In the genomic region with DNA sequence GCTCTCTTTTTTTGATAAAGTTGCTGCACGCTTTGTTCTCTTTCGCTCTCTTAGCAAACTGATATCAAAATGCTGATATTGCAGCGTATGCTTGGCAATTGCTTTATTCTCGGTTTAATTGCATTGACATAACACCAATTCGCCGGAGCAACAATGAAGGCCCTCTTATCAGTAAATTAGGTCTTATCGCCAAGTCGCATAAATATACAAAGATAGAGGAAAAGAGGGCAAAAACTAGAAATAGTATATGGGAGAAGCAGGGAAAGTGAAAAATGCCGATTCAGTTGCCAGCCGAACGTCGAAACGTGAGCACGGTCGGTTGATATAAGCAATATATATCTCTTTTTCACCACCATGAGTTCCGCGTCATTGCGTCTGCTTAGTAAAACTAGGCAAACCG, we compare ENCODE assay signal across 5 fruit fly cellular contexts.
TF ChIP-seq lines count a peak whose summit lies in the region.

CG7460 (plus strand) TSS at position 70 of the 400 bp plus-strand sequence.

- TF ChIP-seq CTCF in whole organism, embryonic (GFP tag; optimal IDR thresholded peaks at IDR 0.05; lab: Kevin White, UChicago): no peak

TF ChIP-seq in whole organism, adult, 20 proteins besides CTCF, POLR2A, EP300 and RAD21:
- TF ChIP-seq CG12768 (GFP tag; optimal IDR thresholded peaks at IDR 0.05; lab: Kevin White, UChicago) (no peak), CG7101 (tag; optimal IDR thresholded peaks at IDR 0.05; lab: Kevin White, UChicago) (peak; percentile 14), Hr96 (GFP tag; optimal IDR thresholded peaks at IDR 0.05; lab: Kevin White, UChicago) (peak; percentile 26), CG1620 (GFP tag; optimal IDR thresholded peaks at IDR 0.05; lab: Kevin White, UChicago) (no peak), CG33017 (tag; optimal IDR thresholded peaks at IDR 0.05; lab: Kevin White, UChicago) (peak; percentile 47), cic (GFP tag; optimal IDR thresholded peaks at IDR 0.05; lab: Kevin White, UChicago) (peak; percentile 80), cnc (optimal IDR thresholded peaks at IDR 0.05; lab: Kevin White, UChicago) (no peak), CG14711 (tag; optimal IDR thresholded peaks at IDR 0.05; lab: Kevin White, UChicago) (no peak), tj (GFP tag; optimal IDR thresholded peaks at IDR 0.05; lab: Kevin White, UChicago) (peak; percentile 70), CG5204 (GFP tag; optimal IDR thresholded peaks at IDR 0.05; lab: Kevin White, UChicago) (peak; percentile 32), CG7045 (GFP tag; optimal IDR thresholded peaks at IDR 0.05; lab: Kevin White, UChicago) (no peak), kay (GFP tag; lab: Kevin White, UChicago; ENCODE audit: borderline replicate concordance) (peak; percentile 96), toe (GFP tag; optimal IDR thresholded peaks at IDR 0.05; lab: Kevin White, UChicago) (peak; percentile 3), bab1 (GFP tag; optimal IDR thresholded peaks at IDR 0.05; lab: Kevin White, UChicago) (peak; percentile 20)

TF ChIP-seq in whole organism, embryonic, 481 proteins besides CTCF, POLR2A, EP300 and RAD21 (continues in another document):
- no peak for TF ChIP-seq tup (GFP tag; optimal IDR thresholded peaks at IDR 0.05; lab: Kevin White, UChicago)
- peak; percentile 51 for TF ChIP-seq CG12071 (GFP tag; optimal IDR thresholded peaks at IDR 0.05; lab: Kevin White, UChicago)
- TF ChIP-seq CG7839 (tag; optimal IDR thresholded peaks at IDR 0.05; lab: Kevin White, UChicago): no peak
- no peak for TF ChIP-seq eyg (GFP tag; optimal IDR thresholded peaks at IDR 0.05; lab: Kevin White, UChicago)
- no peak for TF ChIP-seq repo (GFP tag; optimal IDR thresholded peaks at IDR 0.05; lab: Kevin White, UChicago)
- no peak for TF ChIP-seq CG7928 (GFP tag; optimal IDR thresholded peaks at IDR 0.05; lab: Kevin White, UChicago)
- no peak for TF ChIP-seq ftz-f1 (GFP tag; optimal IDR thresholded peaks at IDR 0.05; lab: Kevin White, UChicago)
- no peak for TF ChIP-seq CG2875 (GFP tag; optimal IDR thresholded peaks at IDR 0.05; lab: Kevin White, UChicago)
- TF ChIP-seq kah (GFP tag; optimal IDR thresholded peaks at IDR 0.05; lab: Kevin White, UChicago): peak; percentile 34
- TF ChIP-seq CG10321 (GFP tag; IDR thresholded peaks at IDR 0.05; lab: Robert Waterston, UW): no peak
- TF ChIP-seq exex (tag; optimal IDR thresholded peaks at IDR 0.05; lab: Kevin White, UChicago): peak; percentile 84
- no peak for TF ChIP-seq Meics (GFP tag; optimal IDR thresholded peaks at IDR 0.05; lab: Kevin White, UChicago)
- no peak for TF ChIP-seq CG6765 (GFP tag; optimal IDR thresholded peaks at IDR 0.05; lab: Kevin White, UChicago)
- TF ChIP-seq org-1 (GFP tag; optimal IDR thresholded peaks at IDR 0.05; lab: Kevin White, UChicago): no peak
- TF ChIP-seq Usf (GFP tag; optimal IDR thresholded peaks at IDR 0.05; lab: Kevin White, UChicago): no peak
- no peak for TF ChIP-seq CG17829 (tag; optimal IDR thresholded peaks at IDR 0.05; lab: Kevin White, UChicago)
- TF ChIP-seq bowl (GFP tag; IDR thresholded peaks at IDR 0.05; lab: Robert Waterston, UW): no peak
- TF ChIP-seq tap (tag; optimal IDR thresholded peaks at IDR 0.05; lab: Kevin White, UChicago): no peak
- TF ChIP-seq Xbp1 (GFP tag; optimal IDR thresholded peaks at IDR 0.05; lab: Kevin White, UChicago): no peak

TF ChIP-seq in whole organism, prepupa, 60 proteins besides CTCF, POLR2A, EP300 and RAD21 (continues in another document):
- no peak for TF ChIP-seq dac (GFP tag; optimal IDR thresholded peaks at IDR 0.05; lab: Kevin White, UChicago)
- no peak for TF ChIP-seq CG31627 (GFP tag; optimal IDR thresholded peaks at IDR 0.05; lab: Kevin White, UChicago)
- no peak for TF ChIP-seq CG6792 (GFP tag; optimal IDR thresholded peaks at IDR 0.05; lab: Kevin White, UChicago)
- TF ChIP-seq vri (GFP tag; optimal IDR thresholded peaks at IDR 0.05; lab: Kevin White, UChicago): peak; percentile 94
- no peak for TF ChIP-seq Hr4 (GFP tag; optimal IDR thresholded peaks at IDR 0.05; lab: Kevin White, UChicago)
- TF ChIP-seq CG16779 (tag; optimal IDR thresholded peaks at IDR 0.05; lab: Kevin White, UChicago): peak; percentile 22
- no peak for TF ChIP-seq salr (GFP tag; optimal IDR thresholded peaks at IDR 0.05; lab: Kevin White, UChicago)
- TF ChIP-seq CG8632 (GFP tag; optimal IDR thresholded peaks at IDR 0.05; lab: Kevin White, UChicago): no peak
- TF ChIP-seq CG11294 (GFP tag; IDR thresholded peaks at IDR 0.05; lab: Robert Waterston, UW): no peak
- TF ChIP-seq CG10669 (GFP tag; optimal IDR thresholded peaks at IDR 0.05; lab: Kevin White, UChicago): no peak
- TF ChIP-seq CG4318 (GFP tag; optimal IDR thresholded peaks at IDR 0.05; lab: Kevin White, UChicago): no peak
- TF ChIP-seq fkh (GFP tag; optimal IDR thresholded peaks at IDR 0.05; lab: Kevin White, UChicago): peak; percentile 49
- no peak for TF ChIP-seq lz (GFP tag; optimal IDR thresholded peaks at IDR 0.05; lab: Kevin White, UChicago)
- no peak for TF ChIP-seq Met (GFP tag; optimal IDR thresholded peaks at IDR 0.05; lab: Kevin White, UChicago)
- no peak for TF ChIP-seq CG3032 (tag; optimal IDR thresholded peaks at IDR 0.05; lab: Kevin White, UChicago)
- no peak for TF ChIP-seq Eip93F (GFP tag; optimal IDR thresholded peaks at IDR 0.05; lab: Kevin White, UChicago)
- peak; percentile 6 for TF ChIP-seq Sox14 (GFP tag; optimal IDR thresholded peaks at IDR 0.05; lab: Kevin White, UChicago)
- no peak for TF ChIP-seq cyc (GFP tag; optimal IDR thresholded peaks at IDR 0.05; lab: Kevin White, UChicago)
- TF ChIP-seq Eip78C (GFP tag; lab: Kevin White, UChicago): peak; percentile 63
- no peak for TF ChIP-seq esn (GFP tag; optimal IDR thresholded peaks at IDR 0.05; lab: Kevin White, UChicago)
- TF ChIP-seq CG11902 (GFP tag; optimal IDR thresholded peaks at IDR 0.05; lab: Kevin White, UChicago): no peak

TF ChIP-seq in whole organism, pupa, 21 proteins besides CTCF, POLR2A, EP300 and RAD21:
- TF ChIP-seq Snoo (tag; optimal IDR thresholded peaks at IDR 0.05; lab: Kevin White, UChicago) (no peak), CG32121 (GFP tag; IDR thresholded peaks at IDR 0.05; lab: Robert Waterston, UW) (0 out of 2 replicates have a peak, but pooled peaks have one; percentile 20)

TF ChIP-seq in whole organism, wandering third instar larva, 38 proteins besides CTCF, POLR2A, EP300 and RAD21:
- TF ChIP-seq Jra (GFP tag; optimal IDR thresholded peaks at IDR 0.05; lab: Kevin White, UChicago): no peak
- TF ChIP-seq CrebA (GFP tag; optimal IDR thresholded peaks at IDR 0.05; lab: Kevin White, UChicago; ENCODE audit: borderline replicate concordance): peak; percentile 5
- TF ChIP-seq Vsx2 (GFP tag; optimal IDR thresholded peaks at IDR 0.05; lab: Kevin White, UChicago; ENCODE audit: partially characterized antibody): no peak
- TF ChIP-seq OdsH (GFP tag; optimal IDR thresholded peaks at IDR 0.05; lab: Kevin White, UChicago): no peak
